Fruit fly (Drosophila melanogaster) ovary, adult (tissue): ENCODE measurements around the gene Prosalpha6.
A peak's percentile ranks its signal among the peaks of the same experiment; 100 is the strongest.

Source experiments
- CG17801 ChIP-seq: fragments of 200-800 bp; optimal IDR thresholded peaks from 2 replicates; lab custom pipeline; 2019; ENCODE audit warnings: missing biosample characterization, mild to moderate bottlenecking, missing genetic modification characterization, moderate library complexity; ENCODE audit not compliant: partially characterized antibody

Prosalpha6 gene

DNA sequence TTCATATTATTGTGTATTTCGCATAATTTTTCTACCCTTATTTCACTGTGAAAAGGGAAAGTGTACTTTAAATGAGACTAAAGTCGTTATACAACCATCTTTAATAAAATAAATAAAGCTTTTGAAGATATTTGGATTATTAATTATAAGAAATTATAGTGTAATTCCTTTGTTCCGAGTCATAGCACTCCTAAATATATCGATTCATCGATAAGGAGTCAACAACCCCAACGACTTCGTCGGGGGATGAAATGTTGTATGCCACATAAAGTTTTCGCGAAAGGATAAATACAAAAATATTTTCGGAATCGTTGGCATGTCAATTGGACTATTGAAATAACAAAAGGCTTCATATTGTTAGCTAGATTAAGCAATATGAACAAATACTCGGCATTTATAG, 30.4 kb downstream of the Prosalpha6 start, which contains the start of gene Ror:
TSS of gene Ror (plus strand) at position 252 of the 400 bp plus-strand sequence.
- no peak for TF ChIP-seq CG17801 (GFP tag; lab: Kevin White, UChicago)

DNA sequence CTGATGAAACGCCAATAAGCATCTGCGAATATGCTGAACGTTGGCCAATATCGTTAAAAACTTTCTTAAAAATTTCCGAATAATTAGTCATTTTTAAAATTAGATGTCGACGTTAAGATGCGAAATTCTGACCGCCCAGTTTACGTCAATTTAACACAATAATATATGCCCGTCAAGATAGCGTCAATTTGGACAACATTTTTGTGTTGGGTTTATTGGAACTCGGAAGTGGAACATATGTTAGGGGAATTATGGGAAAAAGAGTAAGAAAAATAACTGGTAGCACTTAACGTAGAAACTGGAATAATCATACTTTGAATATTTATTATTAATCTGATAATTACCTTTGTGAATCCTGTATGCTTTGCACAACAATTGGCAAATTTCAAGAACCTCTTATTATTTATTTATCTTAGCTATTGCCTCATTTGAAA, 34.6 kb downstream of the Prosalpha6 start, which contains the start of gene CG5676:
TSS of gene CG5676 (minus strand) at position 167 of the 434 bp plus-strand sequence.
- TF ChIP-seq CG17801 (GFP tag; lab: Kevin White, UChicago), result peak; percentile 11

DNA sequence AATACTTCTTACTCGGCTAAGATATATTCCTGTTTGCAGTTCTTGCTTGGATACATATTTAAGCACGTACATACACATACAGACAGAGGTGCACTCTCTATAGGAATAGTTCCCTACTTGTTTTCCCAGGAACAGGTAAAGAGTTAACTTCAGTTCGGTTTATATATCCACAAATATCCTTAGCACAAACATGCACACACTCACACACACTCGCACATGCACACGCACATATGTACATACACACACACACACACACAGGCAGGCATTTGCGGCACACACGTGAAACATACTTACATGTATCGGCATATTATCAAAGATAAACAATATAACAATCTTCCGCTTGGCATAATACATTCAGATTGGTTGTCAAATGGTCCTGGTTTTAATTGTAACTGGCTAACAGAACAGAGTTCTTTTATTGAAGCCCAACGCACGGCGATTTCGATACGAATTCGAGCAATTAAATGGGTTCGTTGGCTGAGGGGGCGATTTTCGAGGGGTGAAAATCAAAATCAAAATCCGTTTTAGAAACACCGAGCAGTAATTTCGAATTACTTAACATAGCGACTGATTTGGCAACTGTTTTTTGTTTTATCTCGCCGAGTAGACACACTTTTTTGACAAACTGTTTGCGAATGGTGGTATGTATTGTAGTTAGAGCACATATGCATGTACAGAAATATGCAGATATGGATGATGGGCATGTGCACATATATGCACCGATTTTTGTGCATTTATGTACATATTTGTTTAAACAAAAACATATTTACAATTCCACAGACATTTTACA, 39.0 kb downstream of the Prosalpha6 start:
- no peak for TF ChIP-seq CG17801 (GFP tag; lab: Kevin White, UChicago)

DNA sequence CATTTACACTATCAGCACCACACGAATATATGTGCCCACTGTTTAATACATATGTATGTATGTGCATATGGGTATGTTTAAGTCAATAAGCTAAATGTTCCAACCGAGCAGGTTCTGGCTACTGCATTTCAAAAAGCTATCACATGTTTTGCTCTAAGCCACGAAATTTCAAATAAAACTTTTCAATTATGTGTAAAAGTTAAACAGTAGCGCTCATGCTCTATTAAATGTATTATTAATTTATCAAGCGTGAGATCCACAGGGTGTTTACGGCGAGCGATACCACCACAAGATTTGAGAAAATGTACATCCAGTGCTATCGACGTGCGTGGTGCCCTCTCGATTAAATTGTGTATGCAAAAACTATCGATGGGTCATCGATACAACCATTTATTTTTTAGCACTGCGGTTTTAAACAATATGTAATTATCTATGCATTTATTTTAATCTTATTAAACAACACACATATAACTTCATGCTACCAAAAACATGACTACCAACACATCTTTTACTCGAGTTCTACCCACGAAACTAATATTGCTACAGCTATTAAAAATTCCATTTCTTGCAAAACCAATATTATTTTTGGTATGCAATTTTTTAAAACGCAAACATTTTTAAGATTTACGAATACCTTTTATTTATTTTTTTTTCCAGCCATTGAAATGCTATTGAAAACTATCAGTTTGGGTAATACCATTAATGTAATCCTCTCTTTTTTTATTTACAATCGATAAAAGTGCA, 39.8 kb downstream of the Prosalpha6 start, which contains the start of gene Pten:
TSS of gene Pten (minus strand) at position 300 of the 744 bp plus-strand sequence.
- peak; percentile 26 for TF ChIP-seq CG17801 (GFP tag; lab: Kevin White, UChicago)

DNA sequence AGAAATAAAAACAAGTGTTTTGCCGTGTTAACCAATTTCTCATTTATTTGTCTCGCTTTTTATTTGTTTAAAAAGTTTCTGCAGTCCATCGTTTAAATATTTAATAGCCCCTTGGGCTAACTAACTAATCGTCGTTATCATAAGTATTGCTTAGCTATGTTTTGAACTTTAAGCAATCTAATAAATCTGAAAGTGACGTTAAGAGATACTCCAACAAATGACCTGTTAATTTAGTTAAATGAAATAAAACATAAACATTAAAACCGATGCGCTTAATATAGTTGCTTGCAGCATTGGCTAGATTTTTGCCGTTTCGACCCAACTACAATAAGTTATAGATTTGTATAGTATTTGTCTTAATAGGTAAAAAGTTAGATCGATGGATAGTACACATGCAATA, 40.6 kb downstream of the Prosalpha6 start:
- no peak for TF ChIP-seq CG17801 (GFP tag; lab: Kevin White, UChicago)

DNA sequence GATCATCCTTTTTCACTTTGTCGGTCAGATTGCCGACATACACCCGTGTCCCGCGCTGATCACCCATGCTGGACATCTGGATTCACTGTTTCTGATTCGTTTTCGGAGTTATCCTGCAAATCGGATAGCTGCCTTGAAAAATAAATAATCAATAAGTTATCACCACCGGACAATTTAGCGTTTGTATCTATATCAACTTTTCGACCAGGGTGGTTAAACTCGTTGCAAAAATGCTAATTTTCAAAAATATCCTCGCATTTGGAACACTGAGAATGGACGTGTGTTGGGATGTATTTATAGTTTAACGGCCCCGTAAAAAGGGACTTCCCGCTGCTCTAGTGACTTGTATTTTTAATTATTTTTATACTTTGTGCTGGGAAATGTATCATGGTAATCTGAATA, 42.2 kb downstream of the Prosalpha6 start, which contains the start of gene Rsf1:
TSS of gene Rsf1 (minus strand) at position 212 of the 402 bp plus-strand sequence.
- no peak for TF ChIP-seq CG17801 (GFP tag; lab: Kevin White, UChicago)

DNA sequence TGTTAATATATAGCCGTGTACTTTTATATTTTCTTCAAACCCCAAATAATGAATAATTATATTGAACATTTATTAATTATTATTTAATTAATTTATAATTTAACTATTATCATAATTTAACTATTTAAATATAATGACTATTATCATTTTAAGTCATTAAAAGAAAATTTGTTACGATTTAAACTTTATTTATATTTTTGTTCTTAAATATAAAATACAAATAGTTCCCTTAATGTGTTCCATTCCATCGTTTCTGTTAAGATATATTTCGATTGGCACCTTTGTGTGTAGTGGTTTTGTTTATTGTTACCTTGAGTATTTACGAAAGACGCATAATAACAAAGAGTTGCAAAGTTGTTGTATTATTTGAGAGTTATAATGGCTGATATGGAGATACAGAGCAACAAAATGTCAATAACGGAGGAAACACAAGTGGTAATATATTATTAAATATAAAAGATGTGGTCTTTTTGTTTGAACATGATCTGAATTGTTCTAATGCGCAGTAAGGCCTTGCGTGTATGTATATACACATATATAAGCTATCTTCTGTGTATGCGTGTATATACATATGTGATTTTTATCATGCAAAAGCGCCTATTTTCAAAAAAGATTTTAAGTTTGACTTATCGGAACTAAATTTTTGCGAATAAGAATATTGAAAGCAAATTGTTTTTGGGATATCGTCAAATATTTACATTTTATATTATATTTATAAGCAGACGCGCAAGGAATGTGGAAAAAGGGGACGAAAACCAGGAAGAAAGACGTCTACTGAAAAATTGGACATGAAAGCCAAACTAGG, 42.9 kb downstream of the Prosalpha6 start, which contains the start of gene REPTOR-BP:
TSS of gene REPTOR-BP (plus strand) at position 296 of the 805 bp plus-strand sequence.
- TF ChIP-seq CG17801 (GFP tag; lab: Kevin White, UChicago), result no peak

DNA sequence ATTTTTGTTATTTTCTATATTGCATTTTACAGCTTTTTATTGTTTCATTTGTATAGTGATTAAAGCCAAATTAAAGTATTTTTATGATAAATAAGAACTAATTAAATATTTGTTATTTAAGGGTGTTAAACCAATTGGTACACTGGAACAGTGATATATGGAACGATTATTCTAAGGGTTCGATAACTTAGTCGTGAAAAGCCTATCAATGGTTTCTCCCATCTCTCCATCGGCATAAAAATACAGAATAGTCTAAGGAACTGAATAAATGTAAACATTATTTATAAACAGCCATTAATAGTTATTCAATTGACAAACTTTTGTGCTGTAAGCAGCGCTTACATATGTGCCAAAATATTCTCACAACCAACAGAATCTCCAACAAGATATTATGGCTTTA, 44.0 kb downstream of the Prosalpha6 start, which contains the start of gene Mob3:
TSS of gene Mob3 (plus strand) at position 208 of the 400 bp plus-strand sequence.
- peak; percentile 21 for TF ChIP-seq CG17801 (GFP tag; lab: Kevin White, UChicago)

DNA sequence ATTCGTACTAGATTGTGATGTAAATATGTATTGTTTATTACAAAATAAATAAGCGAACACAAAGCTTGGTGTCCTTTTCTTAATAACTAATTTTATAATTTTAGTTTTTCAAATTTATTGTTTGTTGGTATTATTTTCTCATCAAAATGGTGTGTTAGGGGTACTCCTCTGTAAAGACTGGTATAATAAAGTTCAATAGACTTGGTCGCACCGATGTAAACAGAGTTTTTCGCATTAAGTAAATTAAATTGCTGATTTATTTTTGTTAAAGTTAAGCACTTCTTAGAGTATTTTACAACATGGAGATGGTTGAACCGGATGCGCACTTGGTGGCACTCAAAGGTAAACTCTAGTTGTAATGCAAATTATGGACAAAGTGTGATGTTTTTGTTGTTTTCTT, 45.4 kb downstream of the Prosalpha6 start, which contains the start of gene CG4953:
TSS of gene CG4953 (plus strand) at position 193 of the 400 bp plus-strand sequence.
- TF ChIP-seq CG17801 (GFP tag; lab: Kevin White, UChicago), result no peak

DNA sequence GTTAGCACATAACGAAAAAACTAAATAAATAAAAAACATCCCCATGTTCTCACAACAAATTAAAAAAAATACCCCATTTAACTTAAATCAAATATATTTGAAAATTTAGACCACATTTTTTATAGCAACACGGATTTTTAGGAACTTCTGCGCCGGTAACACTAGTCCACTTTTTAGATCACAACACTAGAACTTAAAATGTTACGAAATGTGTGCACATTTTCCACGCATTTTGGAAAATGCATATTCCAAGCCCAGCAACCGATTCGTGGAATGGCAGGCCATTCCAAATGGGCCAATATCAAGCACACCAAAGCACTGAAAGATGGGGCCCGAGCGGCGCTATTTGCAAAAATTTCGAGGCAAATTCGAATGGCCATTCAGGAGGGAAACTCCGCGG, 47.5 kb downstream of the Prosalpha6 start, which contains the start of gene CG4957:
TSS of gene CG4957 (plus strand) at position 185 of the 400 bp plus-strand sequence.
- no peak for TF ChIP-seq CG17801 (GFP tag; lab: Kevin White, UChicago)

DNA sequence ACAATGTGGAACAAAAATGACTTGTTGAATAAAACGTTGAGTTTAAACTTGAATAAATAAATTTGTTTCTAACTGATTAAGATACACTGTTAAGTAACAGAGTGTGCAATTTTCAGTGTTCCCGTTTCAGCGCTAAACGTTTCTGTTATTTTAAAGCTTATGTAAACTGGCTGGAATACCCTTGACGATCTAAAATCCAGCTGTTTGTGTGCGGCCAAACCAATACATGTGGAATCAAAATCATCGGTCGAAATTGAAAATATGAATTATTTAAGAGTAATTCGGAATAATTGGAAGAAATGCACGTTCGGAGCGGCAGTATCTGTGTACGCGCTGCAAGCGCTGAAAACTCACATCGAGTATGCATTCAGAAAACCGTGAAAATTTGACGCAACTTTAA, 48.7 kb downstream of the Prosalpha6 start, which contains the start of gene Mulk:
TSS of gene Mulk (plus strand) at position 198 of the 400 bp plus-strand sequence.
- no peak for TF ChIP-seq CG17801 (GFP tag; lab: Kevin White, UChicago)
